Fruit fly (Drosophila melanogaster): ENCODE measurements around the gene ltl.
"Not testable (repeated sequence)": the region's sequence is repeated elsewhere in the genome, so short reads cannot be mapped to it uniquely, and the experiment has no call there.

ltl gene

DNA sequence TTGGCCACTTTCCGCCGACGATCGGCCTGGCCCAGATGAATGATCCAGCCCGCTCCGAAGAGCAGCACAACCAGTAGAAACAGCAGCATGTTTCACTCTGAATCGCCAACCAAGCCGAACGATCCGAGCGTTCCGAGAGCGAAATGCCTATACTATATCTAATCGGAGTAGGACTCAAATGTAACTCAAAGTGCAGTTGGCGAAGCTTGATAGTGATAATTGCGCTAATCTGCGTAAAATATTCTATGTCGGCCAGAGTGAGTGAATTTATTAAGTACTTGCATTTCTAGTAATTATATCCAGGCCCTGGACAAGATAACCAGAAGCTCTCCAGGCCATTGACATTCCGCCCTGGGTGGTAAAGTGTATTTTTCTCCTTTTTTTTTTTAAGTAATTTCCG, 22.7 kb upstream of the ltl start, which contains the start of gene Cyp4d8:
TSS of gene Cyp4d8 (minus strand) at position 101 of the 400 bp plus-strand sequence.
- no peak for TF ChIP-seq CG9139 (GFP tag; optimal IDR thresholded peaks at IDR 0.05)
- no peak for TF ChIP-seq CG8119 (GFP tag; IDR thresholded peaks at IDR 0.05)
- no peak for TF ChIP-seq vri (GFP tag; optimal IDR thresholded peaks at IDR 0.05)
- no peak for TF ChIP-seq CG15336 (GFP tag; IDR thresholded peaks at IDR 0.05)
- TF ChIP-seq Eip78C (GFP tag), result no peak
- TF ChIP-seq svp (GFP tag), result no peak
- TF ChIP-seq CG31627 (GFP tag; optimal IDR thresholded peaks at IDR 0.05), result no peak
- TF ChIP-seq net (GFP tag; optimal IDR thresholded peaks at IDR 0.05), result no peak
- no peak for TF ChIP-seq CG11294 (GFP tag; IDR thresholded peaks at IDR 0.05)

DNA sequence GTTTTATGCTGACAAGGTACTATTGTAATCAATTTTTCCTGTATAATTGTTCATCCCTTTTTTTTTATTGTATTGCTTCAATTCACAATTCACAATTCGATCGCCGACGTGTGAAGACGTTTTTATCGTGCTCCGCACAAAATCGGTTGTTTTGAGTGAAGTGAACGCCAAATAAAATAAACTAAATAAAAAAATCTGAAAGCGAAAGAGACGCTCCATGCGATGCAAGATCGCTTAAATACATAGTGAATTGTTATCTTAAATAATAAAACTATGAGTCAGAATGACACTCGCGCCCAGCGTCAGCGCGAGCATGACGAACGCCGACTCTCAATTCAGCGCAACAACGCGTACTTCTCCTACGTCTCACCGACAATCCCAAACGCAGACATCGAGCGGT, 20.1 kb upstream of the ltl start, which contains the start of gene CG8539:
TSS of gene CG8539 (minus strand) at position 101 of the 400 bp plus-strand sequence.
- not testable (repeated sequence) for TF ChIP-seq lz, Eip75B, achi (GFP tag; optimal IDR thresholded peaks at IDR 0.05)

DNA sequence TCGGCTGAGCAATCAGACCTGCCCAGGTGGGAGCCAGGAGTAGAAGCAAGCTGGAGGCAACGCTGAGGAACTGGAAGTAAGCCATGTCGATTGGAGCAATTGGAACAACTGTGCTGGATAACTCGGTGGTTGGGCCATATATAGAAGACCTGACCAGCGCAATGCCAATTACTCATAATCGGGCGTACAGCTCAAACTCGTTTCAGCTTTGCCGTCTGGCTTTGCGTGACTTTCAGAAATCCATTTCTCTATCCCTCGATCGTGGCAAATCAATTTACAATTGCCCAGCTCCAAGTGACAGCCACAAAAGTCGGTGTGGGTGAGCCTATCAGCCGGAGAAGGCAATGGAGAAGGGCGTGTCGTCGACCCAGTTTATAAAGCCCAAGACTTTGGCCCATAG, 12.7 kb upstream of the ltl start, which contains the start of gene CG7548:
TSS of gene CG7548 (minus strand) at position 101 of the 400 bp plus-strand sequence.
- TF ChIP-seq OdsH (GFP tag; optimal IDR thresholded peaks at IDR 0.05) (no peak), net (GFP tag; optimal IDR thresholded peaks at IDR 0.05) (no peak), ss (GFP tag; optimal IDR thresholded peaks at IDR 0.05) (no peak), Ets21C (GFP tag; optimal IDR thresholded peaks at IDR 0.05) (no peak), acj6 (GFP tag; optimal IDR thresholded peaks at IDR 0.05) (no peak), Ets96B (tag; optimal IDR thresholded peaks at IDR 0.05) (no peak), vri (GFP tag; optimal IDR thresholded peaks at IDR 0.05) (no peak), CG6854 (GFP tag; optimal IDR thresholded peaks at IDR 0.05) (no peak), CG6792 (GFP tag; optimal IDR thresholded peaks at IDR 0.05) (no peak), salr (GFP tag; optimal IDR thresholded peaks at IDR 0.05) (no peak), CG9139 (GFP tag; optimal IDR thresholded peaks at IDR 0.05) (no peak), Hr39 (GFP tag; optimal IDR thresholded peaks at IDR 0.05) (no peak), CG8319 (GFP tag; optimal IDR thresholded peaks at IDR 0.05) (no peak)

- TF ChIP-seq esn (GFP tag; optimal IDR thresholded peaks at IDR 0.05) (peak; percentile 41), Gug (GFP tag; IDR thresholded peaks at IDR 0.05) (no peak), svp (GFP tag) (peak; percentile 99), CG6854 (GFP tag; optimal IDR thresholded peaks at IDR 0.05) (no peak), Smox (GFP tag; optimal IDR thresholded peaks at IDR 0.05) (no peak), CG8319 (GFP tag; optimal IDR thresholded peaks at IDR 0.05) (no peak), lz (GFP tag; optimal IDR thresholded peaks at IDR 0.05) (peak; percentile 12), CG3919 (GFP tag; optimal IDR thresholded peaks at IDR 0.05) (peak; percentile 33), ss (GFP tag; optimal IDR thresholded peaks at IDR 0.05) (peak in 1 of 2 experiments; percentile 26), Sox14 (GFP tag; optimal IDR thresholded peaks at IDR 0.05) (peak; percentile 51), Eip93F (GFP tag; optimal IDR thresholded peaks at IDR 0.05) (no peak), CG11294 (GFP tag; IDR thresholded peaks at IDR 0.05) (no peak), topi (GFP tag; optimal IDR thresholded peaks at IDR 0.05) (no peak), CG7368 (GFP tag; optimal IDR thresholded peaks at IDR 0.05) (peak; percentile 3), Hr38 (GFP tag; optimal IDR thresholded peaks at IDR 0.05) (no peak), Hr39 (GFP tag; optimal IDR thresholded peaks at IDR 0.05) (no peak), achi (GFP tag; optimal IDR thresholded peaks at IDR 0.05) (peak; percentile 92), CG8632 (GFP tag; optimal IDR thresholded peaks at IDR 0.05) (peak; percentile 15), Lpt (GFP tag; optimal IDR thresholded peaks at IDR 0.05) (no peak), CG11902 (GFP tag; optimal IDR thresholded peaks at IDR 0.05) (no peak), CG34406 (GFP tag; optimal IDR thresholded peaks at IDR 0.05) (peak; percentile 24), Sox15 (GFP tag; optimal IDR thresholded peaks at IDR 0.05) (peak; percentile 32), dac (GFP tag; optimal IDR thresholded peaks at IDR 0.05) (peak; percentile 12), fkh (GFP tag; optimal IDR thresholded peaks at IDR 0.05) (no peak), CG31627 (GFP tag; optimal IDR thresholded peaks at IDR 0.05) (peak; percentile 47), fd85E (GFP tag; optimal IDR thresholded peaks at IDR 0.05) (no peak), CG11762 (GFP tag; optimal IDR thresholded peaks at IDR 0.05; ENCODE audit: insufficient read depth) (no peak), CG6276 (GFP tag; optimal IDR thresholded peaks at IDR 0.05) (no peak), CG9139 (GFP tag; optimal IDR thresholded peaks at IDR 0.05) (no peak), cyc (GFP tag; optimal IDR thresholded peaks at IDR 0.05) (peak; percentile 18), CG6792 (GFP tag; optimal IDR thresholded peaks at IDR 0.05) (no peak), CG8119 (GFP tag; IDR thresholded peaks at IDR 0.05) (0 out of 3 replicates have a peak, but pooled peaks have one; percentile 16), Ets96B (tag; optimal IDR thresholded peaks at IDR 0.05) (no peak)
Measured at dm6 chr3L:7510414-7511384, 8.1 kb upstream of the ltl start, which contains the start of gene CG7546. CG7546 (plus strand) TSS chr3L:7510986.

Measured in whole organism, prepupa.